Fruit fly (Drosophila melanogaster) whole organism, prepupa: ENCODE measurements around the gene PAN3.
A peak's percentile ranks its signal among the peaks of the same experiment; 100 is the strongest.

ENCODE experiments used
- Blimp-1 ChIP-seq: fragments of 200-800 bp; sonication (Bioruptor generic); optimal IDR thresholded peaks from 3 replicates; lab custom pipeline; 2017; ENCODE audit warnings: missing biosample characterization, missing genetic modification characterization, mild to moderate bottlenecking, moderate library complexity, missing genetic modification reagents
- CG10631 ChIP-seq: fragments of 200-800 bp; sonication (Bioruptor generic); optimal IDR thresholded peaks from 2 replicates; lab custom pipeline; 2016; ENCODE audit warnings: missing biosample characterization, missing genetic modification characterization
- CG11294 ChIP-seq: fragments of 200-800 bp; sonication (Bioruptor generic); IDR thresholded peaks from 2 replicates; pipeline ENCODE4 v1.3.6; 2022; ENCODE audit warnings: missing biosample characterization, missing genetic modification characterization
- CG11902 ChIP-seq: fragments of 200-800 bp; sonication (Bioruptor generic); optimal IDR thresholded peaks from 3 replicates; lab custom pipeline; 2016; ENCODE audit warnings: missing biosample characterization, missing genetic modification characterization
- CG1621 ChIP-seq: fragments of 200-800 bp; sonication (Bioruptor generic); optimal IDR thresholded peaks from 3 replicates; lab custom pipeline; 2018; ENCODE audit warnings: missing biosample characterization, mild to moderate bottlenecking, missing genetic modification characterization
- CG31627 ChIP-seq: fragments of 200-800 bp; sonication (Bioruptor generic); optimal IDR thresholded peaks from 3 replicates; lab custom pipeline; 2016; ENCODE audit warnings: missing biosample characterization, missing genetic modification characterization
- CG32006 ChIP-seq: fragments of 200-800 bp; sonication (Bioruptor generic); optimal IDR thresholded peaks from 3 replicates; lab custom pipeline; 2017; ENCODE audit warnings: missing biosample characterization, mild to moderate bottlenecking, missing genetic modification characterization
- CG4318 ChIP-seq: fragments of 200-800 bp; sonication (Bioruptor generic); optimal IDR thresholded peaks from 3 replicates; lab custom pipeline; 2017; ENCODE audit warnings: missing biosample characterization, mild to moderate bottlenecking, missing genetic modification characterization
- CG6163 ChIP-seq: fragments of 200-800 bp; sonication (Bioruptor generic); IDR thresholded peaks from 3 replicates; pipeline ENCODE4 v1.3.6; 2022; ENCODE audit warnings: missing biosample characterization, missing genetic modification characterization
- CG6276 ChIP-seq: fragments of 200-800 bp; sonication (Bioruptor generic); optimal IDR thresholded peaks from 2 replicates; lab custom pipeline; 2017; ENCODE audit warnings: missing biosample characterization, mild to moderate bottlenecking, missing genetic modification characterization
- CG6808 ChIP-seq: fragments of 200-800 bp; sonication (Bioruptor generic); optimal IDR thresholded peaks from 3 replicates; lab custom pipeline; 2017; ENCODE audit warnings: missing biosample characterization, missing genetic modification characterization, mild to moderate bottlenecking, moderate library complexity, missing genetic modification reagents
- CG7368 ChIP-seq: fragments of 200-800 bp; sonication (Bioruptor generic); optimal IDR thresholded peaks from 3 replicates; lab custom pipeline; 2016; ENCODE audit warnings: missing biosample characterization, missing genetic modification characterization
- CG8119 ChIP-seq: fragments of 200-800 bp; sonication (Bioruptor generic); IDR thresholded peaks from 3 replicates; pipeline ENCODE4 v1.3.6; 2022; ENCODE audit warnings: missing biosample characterization, missing genetic modification characterization
- CG8319 ChIP-seq: fragments of 200-800 bp; sonication (Bioruptor generic); optimal IDR thresholded peaks from 3 replicates; lab custom pipeline; 2016; ENCODE audit warnings: missing biosample characterization, missing genetic modification characterization
- CG8632 ChIP-seq: fragments of 200-800 bp; sonication (Bioruptor generic); optimal IDR thresholded peaks from 3 replicates; lab custom pipeline; 2016; ENCODE audit warnings: missing biosample characterization, missing genetic modification characterization
- CG9139 ChIP-seq: fragments of 200-800 bp; sonication (Bioruptor generic); optimal IDR thresholded peaks from 3 replicates; lab custom pipeline; 2017; ENCODE audit warnings: missing biosample characterization, mild to moderate bottlenecking, missing genetic modification characterization
- Eip75B ChIP-seq: fragments of 200-800 bp; sonication (Bioruptor generic); optimal IDR thresholded peaks from 3 replicates; lab custom pipeline; 2016; ENCODE audit warnings: missing biosample characterization, missing genetic modification characterization
- Eip78C ChIP-seq: fragments of 200-800 bp; sonication (Bioruptor generic); peaks from one replicate; lab custom pipeline; 2016; ENCODE audit warnings: missing biosample characterization, missing genetic modification characterization
- Hr38 ChIP-seq: sonication (Bioruptor generic); optimal IDR thresholded peaks from 2 replicates; lab custom pipeline; 2016; ENCODE audit warnings: missing biosample characterization, missing genetic modification characterization
- Hr4 ChIP-seq: fragments of 200-800 bp; sonication (Bioruptor generic); optimal IDR thresholded peaks from 3 replicates; lab custom pipeline; 2016; ENCODE audit warnings: missing biosample characterization, missing genetic modification characterization
- Lpt ChIP-seq: fragments of 200-800 bp; sonication (Bioruptor generic); optimal IDR thresholded peaks from 3 replicates; lab custom pipeline; 2016; ENCODE audit warnings: missing biosample characterization, missing genetic modification characterization
- Met ChIP-seq: fragments of 200-800 bp; sonication (Bioruptor generic); optimal IDR thresholded peaks from 3 replicates; lab custom pipeline; 2016; ENCODE audit warnings: missing biosample characterization, missing genetic modification characterization
- Smox ChIP-seq: fragments of 200-800 bp; sonication (Bioruptor generic); optimal IDR thresholded peaks from 3 replicates; lab custom pipeline; 2016; ENCODE audit warnings: missing biosample characterization, missing genetic modification characterization
- Sox102F ChIP-seq: fragments of 200-800 bp; sonication (Bioruptor generic); optimal IDR thresholded peaks from 2 replicates; lab custom pipeline; 2016; ENCODE audit warnings: missing biosample characterization, mild to moderate bottlenecking, missing genetic modification characterization
- Sox15 ChIP-seq: fragments of 200-800 bp; sonication (Bioruptor generic); optimal IDR thresholded peaks from 3 replicates; lab custom pipeline; 2016; ENCODE audit warnings: missing biosample characterization, missing genetic modification characterization
- dac ChIP-seq: fragments of 200-800 bp; sonication (Bioruptor generic); optimal IDR thresholded peaks from 2 replicates; lab custom pipeline; 2017; ENCODE audit warnings: missing biosample characterization, mild to moderate bottlenecking, missing genetic modification characterization
- esn ChIP-seq: fragments of 200-800 bp; sonication (Bioruptor generic); optimal IDR thresholded peaks from 2 replicates; lab custom pipeline; 2016; ENCODE audit warnings: missing biosample characterization, mild to moderate bottlenecking, missing genetic modification characterization, moderate library complexity
- fd59A ChIP-seq: fragments of 200-800 bp; sonication (Bioruptor generic); optimal IDR thresholded peaks from 2 replicates; lab custom pipeline; 2017; ENCODE audit warnings: missing biosample characterization, mild to moderate bottlenecking, missing genetic modification characterization, missing genetic modification reagents
- lz ChIP-seq: fragments of 200-800 bp; sonication (Bioruptor generic); optimal IDR thresholded peaks from 3 replicates; lab custom pipeline; 2016; ENCODE audit warnings: missing biosample characterization, missing genetic modification characterization
- pdm3 ChIP-seq: fragments of 200-800 bp; sonication (Bioruptor generic); optimal IDR thresholded peaks from 3 replicates; lab custom pipeline; 2016; ENCODE audit warnings: missing biosample characterization, missing genetic modification characterization
- spab ChIP-seq: fragments of 200-800 bp; sonication (Bioruptor generic); optimal IDR thresholded peaks from 2 replicates; lab custom pipeline; 2017; ENCODE audit warnings: missing biosample characterization, mild to moderate bottlenecking, missing genetic modification characterization, missing genetic modification reagents
- ss ChIP-seq, 2 experiments: fragments of 200-800 bp; sonication (Bioruptor generic); optimal IDR thresholded peaks; 2 replicates in 1 of 2; 3 replicates in 1 of 2; lab custom pipeline; 2017 to 2018; ENCODE audit warnings: mild to moderate bottlenecking in 2 of 2, missing biosample characterization in 2 of 2, missing genetic modification characterization in 2 of 2, moderate library complexity in 1 of 2
- svp ChIP-seq: fragments of 200-800 bp; sonication (Bioruptor generic); peaks from one replicate; lab custom pipeline; 2016; ENCODE audit warnings: missing biosample characterization, missing genetic modification characterization
- vri ChIP-seq: fragments of 200-800 bp; sonication (Bioruptor generic); optimal IDR thresholded peaks from 3 replicates; lab custom pipeline; 2016; ENCODE audit warnings: missing biosample characterization, mild to moderate bottlenecking, missing genetic modification characterization

PAN3 gene

DNA sequence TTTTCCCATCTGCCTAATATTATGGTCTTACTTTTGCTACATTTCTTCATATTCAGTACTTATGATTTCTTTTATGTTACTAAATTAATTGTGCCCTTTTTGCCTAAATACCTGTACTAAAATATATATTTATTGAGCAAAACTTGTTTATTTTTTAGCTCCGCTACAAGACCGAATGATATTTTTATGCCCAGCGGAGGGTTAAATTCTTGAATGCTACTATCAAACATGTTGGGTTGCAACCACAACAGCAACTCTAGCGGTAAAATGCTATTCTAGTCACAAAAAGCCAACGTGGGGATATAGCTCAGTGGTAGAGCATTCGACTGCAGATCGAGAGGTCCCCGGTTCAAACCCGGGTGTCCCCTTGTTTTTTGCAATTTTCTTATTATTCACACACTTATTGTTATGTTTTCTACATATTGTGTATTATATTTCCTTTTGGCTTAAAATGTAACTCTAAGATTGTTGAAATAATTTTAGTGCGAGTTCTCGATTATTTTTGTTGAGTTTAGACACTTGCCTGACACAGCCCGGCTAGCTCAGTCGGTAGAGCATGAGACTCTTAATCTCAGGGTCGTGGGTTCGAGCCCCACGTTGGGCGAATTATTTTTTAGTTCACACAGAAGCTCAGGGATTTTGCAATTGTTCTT lies 25.3 kb downstream of the PAN3 start (continued):
- peak; percentile 24 for TF ChIP-seq Eip75B (GFP tag; lab: Kevin White, UChicago)
- TF ChIP-seq dac (GFP tag; lab: Kevin White, UChicago), result no peak
- peak; percentile 12 for TF ChIP-seq CG7368
- no peak for TF ChIP-seq Hr38 (GFP tag; lab: Kevin White, UChicago)
- TF ChIP-seq CG32006 (GFP tag; lab: Kevin White, UChicago), result no peak
- no peak for TF ChIP-seq CG31627 (GFP tag; lab: Kevin White, UChicago)
- peak; percentile 22 for TF ChIP-seq CG10631 (GFP tag; lab: Kevin White, UChicago)
- no peak for TF ChIP-seq CG11902
- peak; percentile 39 for TF ChIP-seq lz (GFP tag; lab: Kevin White, UChicago)
- TF ChIP-seq CG8632 (GFP tag; lab: Kevin White, UChicago), result no peak
- no peak for TF ChIP-seq pdm3
- TF ChIP-seq esn (GFP tag; lab: Kevin White, UChicago), result peak; percentile 40
- no peak for TF ChIP-seq fd59A
- no peak for TF ChIP-seq CG9139 (GFP tag; lab: Kevin White, UChicago)
- TF ChIP-seq CG8119, result peak; percentile 62; the same call in 2 of the 3 replicates
- no peak for TF ChIP-seq Smox (GFP tag; lab: Kevin White, UChicago)
- TF ChIP-seq CG1621 (tag; lab: Kevin White, UChicago), result no peak
- TF ChIP-seq Blimp-1 (GFP tag; lab: Kevin White, UChicago), result no peak
- 0 out of 3 replicates have a peak, but pooled peaks have one; percentile 14 for TF ChIP-seq CG6163 (GFP tag; lab: Robert Waterston, UW)
- TF ChIP-seq CG6808 (GFP tag; lab: Kevin White, UChicago), result peak; percentile 58

DNA sequence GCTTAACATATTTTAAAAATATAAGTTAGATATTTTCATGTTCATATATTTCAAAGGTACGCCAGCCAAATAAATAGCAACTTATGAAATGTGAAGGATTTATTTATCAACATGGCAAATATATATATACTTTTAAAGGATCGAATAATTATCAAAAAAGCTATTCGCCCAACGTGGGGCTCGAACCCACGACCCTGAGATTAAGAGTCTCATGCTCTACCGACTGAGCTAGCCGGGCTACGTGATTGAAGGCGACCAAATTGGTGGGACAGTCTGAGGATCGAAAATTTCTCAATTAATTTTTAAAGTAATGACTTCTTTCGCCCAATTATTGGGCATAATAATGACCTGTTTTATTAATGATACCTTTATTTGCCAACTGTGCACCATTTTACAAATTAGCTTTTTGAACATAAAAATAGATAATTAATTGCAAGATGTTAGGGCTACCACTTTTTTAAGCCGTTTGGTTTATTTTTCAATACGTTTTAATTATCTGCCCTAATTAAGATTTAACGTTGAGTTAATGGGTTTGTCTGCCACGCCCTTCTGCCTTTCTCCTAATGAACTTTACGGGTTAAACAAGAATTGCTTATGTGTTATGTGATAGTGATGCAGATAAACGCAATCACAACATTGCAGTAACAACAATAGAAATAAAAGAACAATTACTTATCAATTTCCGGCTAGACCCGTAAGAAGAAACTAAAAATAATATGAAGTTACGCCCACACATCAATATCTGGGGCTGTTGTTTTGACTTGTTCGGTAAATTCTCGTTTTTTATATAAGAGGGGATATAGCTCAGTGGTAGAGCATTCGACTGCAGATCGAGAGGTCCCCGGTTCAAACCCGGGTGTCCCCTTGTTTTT lies 26.0 kb downstream of the PAN3 start:
- TF ChIP-seq svp (GFP tag; lab: Kevin White, UChicago), result peak; percentile 65
- TF ChIP-seq CG6163 (GFP tag; lab: Robert Waterston, UW), result no peak
- peak; percentile 49 for TF ChIP-seq Eip78C (GFP tag; lab: Kevin White, UChicago)
- no peak for TF ChIP-seq spab (GFP tag; lab: Kevin White, UChicago)
- no peak for TF ChIP-seq CG4318 (GFP tag; lab: Kevin White, UChicago)
- no peak for TF ChIP-seq Lpt (GFP tag; lab: Kevin White, UChicago)
- no peak for TF ChIP-seq vri (GFP tag; lab: Kevin White, UChicago)
- TF ChIP-seq CG6276 (GFP tag; lab: Kevin White, UChicago), result no peak
- no peak for TF ChIP-seq Smox (GFP tag; lab: Kevin White, UChicago)

DNA sequence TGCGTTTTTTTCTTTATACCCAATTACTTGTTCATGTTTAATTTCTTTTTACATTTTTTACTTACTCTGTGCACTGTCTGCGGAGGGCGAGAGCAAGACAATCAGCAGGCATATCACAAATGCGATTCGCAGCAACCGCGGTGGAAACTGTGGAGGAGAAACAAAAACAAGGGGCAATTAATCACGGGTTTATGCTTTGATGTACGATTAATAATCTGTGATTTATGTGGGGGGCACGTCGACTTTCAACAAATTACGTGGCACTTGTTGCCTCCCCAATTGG lies 26.6 kb downstream of the PAN3 start:
- TF ChIP-seq CG11294 (GFP tag; lab: Robert Waterston, UW) (no peak), CG8119 (no peak), Met (GFP tag; lab: Kevin White, UChicago) (no peak), Sox102F (GFP tag; lab: Kevin White, UChicago) (no peak), esn (GFP tag; lab: Kevin White, UChicago) (no peak), Sox15 (GFP tag; lab: Kevin White, UChicago) (no peak), CG6808 (GFP tag; lab: Kevin White, UChicago) (no peak), CG6276 (GFP tag; lab: Kevin White, UChicago) (no peak), ss (GFP tag; optimal IDR thresholded peaks at IDR 0.05; lab: Kevin White, UChicago) (no peak), fd59A (no peak), Eip75B (GFP tag; lab: Kevin White, UChicago) (no peak), Hr4 (no peak), Lpt (GFP tag; lab: Kevin White, UChicago) (no peak), CG8319 (no peak)
